Fruit fly (Drosophila melanogaster) whole organism, adult: ENCODE data around the gene CG45075.

Experiments used
- CG11617 ChIP-seq: fragments of 200-800 bp; sonication (Bioruptor generic); optimal IDR thresholded peaks from 2 replicates; lab custom pipeline; 2017; ENCODE audit warnings: mild to moderate bottlenecking, missing biosample characterization, missing genetic modification reagents, missing genetic modification characterization
- CG12768 ChIP-seq: fragments of 200-800 bp; sonication (Bioruptor generic); optimal IDR thresholded peaks from 2 replicates; lab custom pipeline; 2017; ENCODE audit warnings: missing biosample characterization, missing genetic modification characterization, mild to moderate bottlenecking, moderate library complexity, missing genetic modification reagents
- CG14711 ChIP-seq: fragments of 200-800 bp; sonication (Bioruptor generic); optimal IDR thresholded peaks from 2 replicates; lab custom pipeline; 2018; ENCODE audit warnings: missing biosample characterization, mild to moderate bottlenecking, missing genetic modification characterization, moderate library complexity
- CG1620 ChIP-seq: fragments of 200-800 bp; sonication (Bioruptor generic); optimal IDR thresholded peaks from 2 replicates; lab custom pipeline; 2016; ENCODE audit warnings: missing biosample characterization, missing genetic modification characterization
- CG33017 ChIP-seq: fragments of 200-800 bp; sonication (Bioruptor generic); optimal IDR thresholded peaks from 2 replicates; lab custom pipeline; 2018; ENCODE audit warnings: missing biosample characterization, mild to moderate bottlenecking, missing genetic modification characterization, moderate library complexity
- CG5204 ChIP-seq: fragments of 200-800 bp; sonication (Bioruptor generic); optimal IDR thresholded peaks from 2 replicates; lab custom pipeline; 2016; ENCODE audit warnings: missing biosample characterization, missing genetic modification characterization
- CG7045 ChIP-seq: fragments of 200-800 bp; sonication (Bioruptor generic); optimal IDR thresholded peaks from 2 replicates; lab custom pipeline; 2017; ENCODE audit warnings: missing biosample characterization, mild to moderate bottlenecking, missing genetic modification characterization
- CG7101 ChIP-seq: fragments of 200-800 bp; sonication (Bioruptor generic); optimal IDR thresholded peaks from 2 replicates; lab custom pipeline; 2018; ENCODE audit warnings: missing biosample characterization, mild to moderate bottlenecking, missing genetic modification characterization, moderate library complexity
- Clk ChIP-seq: fragments of 200-800 bp; sonication (Bioruptor generic); optimal IDR thresholded peaks from 2 replicates; lab custom pipeline; 2017; ENCODE audit warnings: missing biosample characterization, missing genetic modification characterization
- Crg-1 ChIP-seq: fragments of 200-800 bp; sonication (Bioruptor generic); optimal IDR thresholded peaks from 2 replicates; lab custom pipeline; 2016; ENCODE audit warnings: missing biosample characterization, missing genetic modification characterization
- Hr96 ChIP-seq: fragments of 200-800 bp; sonication (Bioruptor generic); optimal IDR thresholded peaks from 2 replicates; lab custom pipeline; 2016; ENCODE audit warnings: missing biosample characterization, missing genetic modification characterization
- Mnt ChIP-seq: fragments of 200-800 bp; sonication (Bioruptor generic); optimal IDR thresholded peaks from 2 replicates; lab custom pipeline; 2016; ENCODE audit warnings: missing biosample characterization, mild to moderate bottlenecking, missing genetic modification characterization
- bab1 ChIP-seq: fragments of 200-800 bp; sonication (Bioruptor generic); optimal IDR thresholded peaks from 3 replicates; lab custom pipeline; 2019; ENCODE audit warnings: missing biosample characterization, mild to moderate bottlenecking, missing genetic modification characterization, moderate library complexity
- cic ChIP-seq: fragments of 200-800 bp; sonication (Bioruptor generic); optimal IDR thresholded peaks from 2 replicates; lab custom pipeline; 2017; ENCODE audit warnings: missing biosample characterization, mild to moderate bottlenecking, missing genetic modification characterization, moderate library complexity
- cnc ChIP-seq, 2 experiments: fragments of >200 bp; optimal IDR thresholded peaks; 2 replicates each; lab custom pipeline; 2017
- kay ChIP-seq: fragments of 200-800 bp; sonication (Bioruptor generic); peaks from one replicate; lab custom pipeline; 2016; ENCODE audit warnings: missing biosample characterization, missing genetic modification characterization, borderline replicate concordance
- ovo ChIP-seq: fragments of 200-800 bp; sonication (Bioruptor generic); optimal IDR thresholded peaks from 2 replicates; lab custom pipeline; 2016; ENCODE audit warnings: missing biosample characterization, missing genetic modification characterization
- pad ChIP-seq: fragments of 200-800 bp; sonication (Bioruptor generic); optimal IDR thresholded peaks from 3 replicates; lab custom pipeline; 2017; ENCODE audit warnings: missing biosample characterization, missing genetic modification characterization, mild to moderate bottlenecking, moderate library complexity, missing genetic modification reagents
- tj ChIP-seq: fragments of 200-800 bp; sonication (Bioruptor generic); optimal IDR thresholded peaks from 3 replicates; lab custom pipeline; 2017; ENCODE audit warnings: missing biosample characterization, mild to moderate bottlenecking, missing genetic modification characterization, moderate library complexity
- toe ChIP-seq: fragments of 200-800 bp; sonication (Bioruptor generic); optimal IDR thresholded peaks from 2 replicates; lab custom pipeline; 2016; ENCODE audit warnings: missing biosample characterization, missing genetic modification characterization

CG45075 gene

dm6 chr2L:6090365-6090764 is 847 bp upstream of the CG45075 start:
- TF ChIP-seq CG1620 (GFP tag; lab: Kevin White, UChicago), result no peak
- TF ChIP-seq cic (GFP tag; lab: Kevin White, UChicago), result no peak
- TF ChIP-seq toe (GFP tag; lab: Kevin White, UChicago), result no peak
- no peak for TF ChIP-seq tj (GFP tag; lab: Kevin White, UChicago)
- TF ChIP-seq ovo (GFP tag; lab: Kevin White, UChicago), result no peak
- TF ChIP-seq bab1 (GFP tag; lab: Kevin White, UChicago), result no peak
- no peak for TF ChIP-seq Hr96 (GFP tag; lab: Kevin White, UChicago)
- no peak for TF ChIP-seq pad (GFP tag; lab: Kevin White, UChicago)
- TF ChIP-seq CG7101 (tag; lab: Kevin White, UChicago), result no peak
- TF ChIP-seq cnc (optimal IDR thresholded peaks at IDR 0.05; lab: Kevin White, UChicago), result no peak
- TF ChIP-seq CG11617 (GFP tag; lab: Kevin White, UChicago), result no peak
- TF ChIP-seq Mnt (GFP tag; lab: Kevin White, UChicago), result no peak
- no peak for TF ChIP-seq CG7045 (GFP tag; lab: Kevin White, UChicago)
- TF ChIP-seq CG33017, result no peak
- TF ChIP-seq CG5204, result no peak
- TF ChIP-seq kay (GFP tag; lab: Kevin White, UChicago), result no peak
- TF ChIP-seq Clk (GFP tag; lab: Kevin White, UChicago), result no peak
- no peak for TF ChIP-seq CG12768 (GFP tag; lab: Kevin White, UChicago)

- TF ChIP-seq CG7045 (GFP tag; lab: Kevin White, UChicago) (no peak), kay (GFP tag; lab: Kevin White, UChicago) (no peak), CG5204 (no peak), CG14711 (tag; lab: Kevin White, UChicago) (no peak), CG11617 (GFP tag; lab: Kevin White, UChicago) (no peak), CG33017 (no peak)
Measured at dm6 chr2L:6092300-6092699, 1.1 kb downstream of the CG45075 start.

dm6 chr2L:6098479-6099269 is 7.5 kb downstream of the CG45075 start, which contains the start of gene CG9175:
TSS of gene CG9175 (minus strand) at chr2L:6098966.
- TF ChIP-seq CG12768 (GFP tag; lab: Kevin White, UChicago) (no peak), CG5204 (no peak), cic (GFP tag; lab: Kevin White, UChicago) (peak; percentile 73), Hr96 (GFP tag; lab: Kevin White, UChicago) (no peak), CG33017 (peak; percentile 48), CG7101 (tag; lab: Kevin White, UChicago) (peak; percentile 10), Mnt (GFP tag; lab: Kevin White, UChicago) (peak; percentile 65), CG14711 (tag; lab: Kevin White, UChicago) (no peak), kay (GFP tag; lab: Kevin White, UChicago) (no peak), CG7045 (GFP tag; lab: Kevin White, UChicago) (no peak), tj (GFP tag; lab: Kevin White, UChicago) (no peak), CG11617 (GFP tag; lab: Kevin White, UChicago) (peak; percentile 36), pad (GFP tag; lab: Kevin White, UChicago) (no peak), ovo (GFP tag; lab: Kevin White, UChicago) (peak; percentile 29), Clk (GFP tag; lab: Kevin White, UChicago) (no peak), bab1 (GFP tag; lab: Kevin White, UChicago) (peak; percentile 87), CG1620 (GFP tag; lab: Kevin White, UChicago) (peak; percentile 52), Crg-1 (GFP tag; lab: Kevin White, UChicago) (no peak)

- TF ChIP-seq kay (GFP tag; lab: Kevin White, UChicago) (peak; percentile 81), CG12768 (GFP tag; lab: Kevin White, UChicago) (no peak)
Measured at dm6 chr2L:6099270-6099644, 8.0 kb downstream of the CG45075 start.

- TF ChIP-seq cnc (optimal IDR thresholded peaks at IDR 0.05; lab: Kevin White, UChicago) (no peak), tj (GFP tag; lab: Kevin White, UChicago) (peak; percentile 84), Clk (GFP tag; lab: Kevin White, UChicago) (no peak), ovo (GFP tag; lab: Kevin White, UChicago) (peak; percentile 51), CG7045 (GFP tag; lab: Kevin White, UChicago) (no peak), kay (GFP tag; lab: Kevin White, UChicago) (no peak), bab1 (GFP tag; lab: Kevin White, UChicago) (peak; percentile 26)
Measured at dm6 chr2L:6100202-6100689, 9.0 kb downstream of the CG45075 start, which contains the start of gene stai. TSS of gene stai (plus strand) at chr2L:6100377.

- TF ChIP-seq kay (GFP tag; lab: Kevin White, UChicago) (no peak), CG11617 (GFP tag; lab: Kevin White, UChicago) (no peak), Crg-1 (GFP tag; lab: Kevin White, UChicago) (no peak), CG5204 (no peak), cic (GFP tag; lab: Kevin White, UChicago) (no peak), Mnt (GFP tag; lab: Kevin White, UChicago) (no peak), CG7045 (GFP tag; lab: Kevin White, UChicago) (no peak), cnc (optimal IDR thresholded peaks at IDR 0.05; lab: Kevin White, UChicago) (no peak)
Measured at dm6 chr2L:6109313-6109847, 18.2 kb downstream of the CG45075 start.
